Worm (Caenorhabditis elegans) whole organism, young adult: Measurements from ENCODE around the gene trap-4.

ENCODE experiments used
- F10E7.11 ChIP-seq: sonication (generic microtip); optimal IDR thresholded peaks from 2 replicates; lab custom pipeline; 2017; ENCODE audit warnings: mild to moderate bottlenecking, missing genetic modification characterization, moderate library complexity, missing compliant biosample characterization
- F37B4.10 ChIP-seq: fragments of 200-800 bp; sonication (Bioruptor generic); IDR thresholded peaks from 2 replicates; pipeline ENCODE4 v1.3.6; 2022; ENCODE audit warnings: missing genetic modification characterization, missing compliant biosample characterization
- F49E8.2 ChIP-seq: sonication (generic microtip); optimal IDR thresholded peaks from 3 replicates; lab custom pipeline; 2017; ENCODE audit warnings: missing genetic modification characterization, mild to moderate bottlenecking, missing compliant biosample characterization, antibody characterized with exemption, moderate library complexity; ENCODE audit not compliant: insufficient read depth
- F52B5.7 ChIP-seq: sonication (generic microtip); optimal IDR thresholded peaks from 2 replicates; lab custom pipeline; 2016; ENCODE audit warnings: mild to moderate bottlenecking, missing genetic modification characterization, missing compliant biosample characterization
- F57C9.4 ChIP-seq: sonication (generic microtip); optimal IDR thresholded peaks from 2 replicates; lab custom pipeline; 2017; ENCODE audit warnings: mild to moderate bottlenecking, missing genetic modification characterization, missing compliant biosample characterization
- K12H6.12 ChIP-seq: fragments of 200-800 bp; sonication (Bioruptor generic); optimal IDR thresholded peaks from 2 replicates; lab custom pipeline; 2018; ENCODE audit warnings: mild to moderate bottlenecking, missing genetic modification characterization, missing compliant biosample characterization
- Y67H2A.10 ChIP-seq: fragments of 200-800 bp; sonication (Bioruptor generic); conservative IDR thresholded peaks from 2 replicates; pipeline ENCODE4 v1.3.6; 2022; ENCODE audit warnings: missing genetic modification reagents, missing genetic modification characterization, missing compliant biosample characterization
- Y95B8A.8 ChIP-seq: fragments of 200-800 bp; sonication (Bioruptor generic); IDR thresholded peaks from 2 replicates; pipeline ENCODE4 v1.3.6; 2022; ENCODE audit warnings: missing genetic modification reagents, missing genetic modification characterization, missing compliant biosample characterization
- ama-1 ChIP-seq, 3 experiments: fragments of 150-350 bp in 1 of 3; sonication (generic microtip) in 2 of 3; optimal IDR thresholded peaks; 2 replicates each; lab custom pipeline; 2014 to 2018; ENCODE audit warnings: missing biosample characterization in 2 of 3, missing genetic modification characterization in 2 of 3, missing genetic modification reagents in 2 of 3
- athp-1 ChIP-seq: sonication (generic microtip); optimal IDR thresholded peaks from 2 replicates; lab custom pipeline; 2017; ENCODE audit warnings: mild to moderate bottlenecking, missing genetic modification characterization, missing compliant biosample characterization
- attf-5 ChIP-seq: fragments of 200-800 bp; sonication (Bioruptor generic); optimal IDR thresholded peaks from 2 replicates; lab custom pipeline; 2018; ENCODE audit warnings: mild to moderate bottlenecking, missing genetic modification characterization, missing compliant biosample characterization
- cebp-1 ChIP-seq, 2 experiments: fragments of 200-800 bp in 1 of 2; sonication (Bioruptor generic) in 1 of 2; sonication (generic microtip) in 1 of 2; IDR thresholded peaks in 1 of 2; optimal IDR thresholded peaks in 1 of 2; 2 replicates each; pipeline versions ENCODE4 v1.3.6 to Lab custom; 2017 to 2022; ENCODE audit warnings: missing compliant biosample characterization in 2 of 2, missing genetic modification characterization in 2 of 2, mild to moderate bottlenecking in 1 of 2, missing genetic modification reagents in 1 of 2, moderate library complexity in 1 of 2
- ceh-40 ChIP-seq: fragments of 200-800 bp; sonication (Bioruptor generic); IDR thresholded peaks from 2 replicates; pipeline ENCODE4 v1.3.6; 2022; ENCODE audit warnings: missing genetic modification characterization, missing compliant biosample characterization
- ceh-58 ChIP-seq: fragments of 200-800 bp; sonication (Bioruptor generic); IDR thresholded peaks from 2 replicates; pipeline ENCODE4 v1.3.6; 2022; ENCODE audit warnings: missing genetic modification characterization, missing compliant biosample characterization
- dox-1 ChIP-seq: fragments of 200-800 bp; sonication (Bioruptor generic); IDR thresholded peaks from 2 replicates; pipeline ENCODE4 v1.3.6; 2022; ENCODE audit warnings: missing genetic modification reagents, missing genetic modification characterization, missing compliant biosample characterization
- dpff-1 ChIP-seq: sonication (generic microtip); optimal IDR thresholded peaks from 2 replicates; lab custom pipeline; 2017; ENCODE audit warnings: mild to moderate bottlenecking, missing genetic modification characterization, missing compliant biosample characterization
- dpl-1 ChIP-seq: fragments of 150-350 bp; optimal IDR thresholded peaks from 2 replicates; lab custom pipeline; 2014; ENCODE audit warnings: missing biosample characterization, missing genetic modification reagents, missing genetic modification characterization
- hlh-12 ChIP-seq: sonication (generic microtip); optimal IDR thresholded peaks from 2 replicates; lab custom pipeline; 2016; ENCODE audit warnings: missing genetic modification characterization, missing compliant biosample characterization
- lin-35 ChIP-seq, 3 experiments: fragments of 150-350 bp in 2 of 3; sonication (generic microtip) in 1 of 3; optimal IDR thresholded peaks; 2 replicates each; lab custom pipeline; 2014 to 2018; ENCODE audit warnings: missing biosample characterization in 3 of 3, missing genetic modification characterization in 3 of 3, missing genetic modification reagents in 3 of 3
- lir-1 ChIP-seq: fragments of 200-800 bp; sonication (Bioruptor generic); conservative IDR thresholded peaks from 2 replicates; pipeline ENCODE4 v1.3.6; 2022; ENCODE audit warnings: missing genetic modification reagents, missing genetic modification characterization, missing compliant biosample characterization
- lsl-1 ChIP-seq: fragments of 200-800 bp; sonication (Bioruptor generic); optimal IDR thresholded peaks from 2 replicates; lab custom pipeline; 2018; ENCODE audit warnings: mild to moderate bottlenecking, missing genetic modification characterization, moderate library complexity, missing compliant biosample characterization
- madf-3 ChIP-seq: fragments of 200-800 bp; sonication (Bioruptor generic); IDR thresholded peaks from 2 replicates; pipeline ENCODE4 v1.3.6; 2022; ENCODE audit warnings: missing genetic modification reagents, missing genetic modification characterization, missing compliant biosample characterization
- mcd-1 ChIP-seq: fragments of 200-800 bp; sonication (Bioruptor generic); IDR thresholded peaks from 2 replicates; pipeline ENCODE4 v1.3.6; 2022; ENCODE audit warnings: missing genetic modification reagents, missing genetic modification characterization, missing compliant biosample characterization
- mxl-1 ChIP-seq: sonication (generic microtip); optimal IDR thresholded peaks from 2 replicates; lab custom pipeline; 2016; ENCODE audit warnings: missing genetic modification characterization, missing compliant biosample characterization
- nhr-80 ChIP-seq: sonication (generic microtip); optimal IDR thresholded peaks from 2 replicates; lab custom pipeline; 2016; ENCODE audit warnings: missing genetic modification characterization, missing compliant biosample characterization
- pha-4 ChIP-seq: fragments of 150-350 bp; sonication (generic microtip); optimal IDR thresholded peaks from 2 replicates; lab custom pipeline; 2014; ENCODE audit warnings: missing biosample characterization, missing genetic modification reagents, missing genetic modification characterization
- repo-1 ChIP-seq: sonication (generic microtip); optimal IDR thresholded peaks from 2 replicates; lab custom pipeline; 2017; ENCODE audit warnings: mild to moderate bottlenecking, missing genetic modification characterization, missing compliant biosample characterization
- rpc-1 ChIP-seq, 2 experiments: fragments of 150-350 bp in 1 of 2; sonication (generic microtip) in 1 of 2; optimal IDR thresholded peaks; 2 replicates each; lab custom pipeline; 2014 to 2018; ENCODE audit warnings: missing biosample characterization in 1 of 2, missing genetic modification characterization in 1 of 2, missing genetic modification reagents in 1 of 2, missing genotype in 1 of 2
- sea-2 ChIP-seq: fragments of 200-800 bp; sonication (Bioruptor generic); IDR thresholded peaks from 2 replicates; pipeline ENCODE4 v1.3.6; 2022; ENCODE audit warnings: missing genetic modification characterization, missing compliant biosample characterization
- tbp1 ChIP-seq: fragments of 200-800 bp; sonication (Bioruptor generic); optimal IDR thresholded peaks from 2 replicates; lab custom pipeline; 2018; ENCODE audit warnings: mild to moderate bottlenecking, missing genetic modification characterization, missing compliant biosample characterization
- tlf-1 ChIP-seq: fragments of 200-800 bp; sonication (Bioruptor generic); optimal IDR thresholded peaks from 2 replicates; lab custom pipeline; 2018; ENCODE audit warnings: mild to moderate bottlenecking, missing genetic modification characterization, missing compliant biosample characterization
- zfh-2 ChIP-seq: fragments of 200-800 bp; sonication (Bioruptor generic); conservative IDR thresholded peaks from 2 replicates; pipeline ENCODE4 v1.3.6; 2022; ENCODE audit warnings: missing genetic modification reagents, missing genetic modification characterization, missing compliant biosample characterization
- ztf-18 ChIP-seq: sonication (generic microtip); optimal IDR thresholded peaks from 2 replicates; lab custom pipeline; 2016; ENCODE audit warnings: missing genotype, mild to moderate bottlenecking, missing genetic modification characterization, missing compliant biosample characterization

The trap-4 gene

DNA sequence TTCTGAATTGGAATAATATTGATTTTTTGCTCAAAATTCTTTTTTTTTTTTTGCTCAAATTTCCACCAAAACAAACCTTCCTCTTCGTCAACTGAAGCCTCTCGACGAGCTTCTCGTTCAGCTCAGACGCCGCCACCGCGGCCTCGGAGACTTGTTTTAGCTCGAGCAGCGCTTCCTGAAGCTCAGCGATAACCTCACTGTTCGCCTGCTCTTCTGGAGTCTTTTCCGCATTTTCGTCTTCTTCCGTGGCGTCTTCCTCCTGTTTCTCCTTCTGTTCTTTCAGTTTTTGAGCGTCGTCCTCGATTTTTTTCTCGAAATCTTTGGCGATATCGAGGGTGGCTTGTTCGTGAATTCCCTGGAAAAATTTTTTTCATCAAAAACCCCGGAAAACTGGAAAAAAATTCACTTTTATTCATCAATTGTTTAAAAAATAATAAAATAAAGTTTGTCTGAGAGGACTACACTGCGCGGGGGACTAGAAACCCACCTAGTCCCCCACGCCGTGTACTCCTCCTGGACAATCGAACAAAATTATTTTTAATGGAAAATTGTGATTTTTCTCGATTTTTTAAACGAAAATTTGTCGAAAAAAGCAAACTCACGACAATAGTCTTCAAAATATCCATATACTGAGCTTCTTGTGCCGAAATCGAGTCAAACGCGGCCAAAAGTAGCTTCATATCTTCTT lies 25.7 kb downstream of the trap-4 start (continued):
- no peak for TF ChIP-seq Y67H2A.10 (GFP tag; lab: Robert Waterston, UW)
- peak; percentile 49 for TF ChIP-seq lsl-1 (GFP tag; lab: Kevin White, UChicago)
- TF ChIP-seq ztf-18 (tag; lab: Kevin White, UChicago): peak; percentile 0
- TF ChIP-seq hlh-12 (tag; lab: Kevin White, UChicago): no peak
- no peak for TF ChIP-seq F37B4.10 (GFP tag; lab: Robert Waterston, UW)
- no peak for TF ChIP-seq tlf-1
- TF ChIP-seq F57C9.4 (tag; lab: Kevin White, UChicago): peak; percentile 59
- TF ChIP-seq dpl-1 (GFP tag; lab: Kevin White, UChicago): peak; percentile 31

DNA sequence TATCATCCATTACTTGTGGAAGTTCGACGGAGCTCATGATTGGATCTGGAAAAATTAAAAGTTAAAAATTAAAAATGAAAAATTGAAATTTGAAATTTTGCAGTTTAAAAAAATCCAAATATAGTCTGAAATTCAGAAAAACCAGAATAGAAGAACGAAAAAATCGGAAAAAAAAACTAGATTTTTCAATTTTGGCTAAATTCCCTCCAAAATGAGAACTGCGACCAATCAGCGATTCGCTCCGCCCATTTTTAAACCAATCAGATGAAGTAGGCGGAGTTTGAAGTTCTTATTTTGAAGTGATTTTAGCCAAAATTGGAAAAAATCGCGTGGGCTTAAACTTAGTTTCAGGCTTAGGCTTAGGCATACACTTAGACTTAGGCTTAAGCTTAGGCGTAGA lies 26.4 kb downstream of the trap-4 start, which contains the start of gene Y56A3A.7:
Gene Y56A3A.7 (minus strand): TSS at position 47 of the 400 bp plus-strand sequence.
- no peak for TF ChIP-seq mcd-1 (GFP tag; lab: Robert Waterston, UW)
- no peak for TF ChIP-seq mxl-1 (tag; lab: Kevin White, UChicago)
- TF ChIP-seq rpc-1 (optimal IDR thresholded peaks at IDR 0.05; lab: Kevin White, UChicago): no peak
- no peak for TF ChIP-seq rpc-1 (tag; optimal IDR thresholded peaks at IDR 0.05; lab: Kevin White, UChicago)
- TF ChIP-seq madf-3: no peak
- TF ChIP-seq F10E7.11: no peak
- no peak for TF ChIP-seq ceh-40 (GFP tag; lab: Robert Waterston, UW)
- TF ChIP-seq ceh-58 (GFP tag; lab: Robert Waterston, UW): no peak
- TF ChIP-seq tbp1 (GFP tag; lab: Kevin White, UChicago): no peak
- no peak for TF ChIP-seq F57C9.4 (tag; lab: Kevin White, UChicago)
- no peak for TF ChIP-seq ama-1 (optimal IDR thresholded peaks at IDR 0.05; lab: Kevin White, UChicago)
- no peak for TF ChIP-seq ama-1 (GFP tag; optimal IDR thresholded peaks at IDR 0.05; lab: Kevin White, UChicago)
- no peak for TF ChIP-seq dpff-1
- no peak for TF ChIP-seq K12H6.12 (tag; lab: Kevin White, UChicago)
- TF ChIP-seq dox-1 (GFP tag; lab: Robert Waterston, UW): no peak
- TF ChIP-seq athp-1 (tag; lab: Kevin White, UChicago): no peak

DNA sequence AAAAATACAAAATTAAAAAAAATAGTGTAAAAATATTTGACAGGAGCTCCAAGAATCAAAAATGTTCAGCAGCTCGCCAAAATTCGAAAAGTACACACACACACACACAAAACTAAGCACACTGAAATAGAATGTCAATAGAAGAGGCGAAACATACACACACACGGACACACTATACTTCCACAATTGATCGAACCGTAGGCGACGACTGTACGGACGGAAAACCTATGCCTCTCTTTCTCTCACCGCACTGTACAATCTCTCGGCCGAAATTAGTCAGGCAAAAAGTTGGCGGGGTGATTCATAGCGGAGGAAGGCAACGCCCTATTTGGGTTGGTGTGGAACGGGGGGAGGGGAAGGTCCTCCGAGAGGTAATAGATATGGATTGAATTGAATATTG lies 27.0 kb downstream of the trap-4 start:
- TF ChIP-seq attf-5 (GFP tag; lab: Kevin White, UChicago) (peak; percentile 50), F52B5.7 (tag; lab: Kevin White, UChicago) (no peak), zfh-2 (GFP tag; lab: Robert Waterston, UW) (0 out of 2 replicates have a peak, but pooled peaks have one; percentile 22), repo-1 (tag; lab: Kevin White, UChicago) (no peak), cebp-1 (GFP tag; IDR thresholded peaks at IDR 0.05; lab: Robert Waterston, UW) (no peak), cebp-1 (tag; optimal IDR thresholded peaks at IDR 0.05; lab: Kevin White, UChicago) (peak; percentile 24), nhr-80 (tag; lab: Kevin White, UChicago) (peak; percentile 86), dox-1 (GFP tag; lab: Robert Waterston, UW) (peak; percentile 53; the same call in 1 of the 2 replicates)
- TF ChIP-seq, all 124 proteins: peak for 5

DNA sequence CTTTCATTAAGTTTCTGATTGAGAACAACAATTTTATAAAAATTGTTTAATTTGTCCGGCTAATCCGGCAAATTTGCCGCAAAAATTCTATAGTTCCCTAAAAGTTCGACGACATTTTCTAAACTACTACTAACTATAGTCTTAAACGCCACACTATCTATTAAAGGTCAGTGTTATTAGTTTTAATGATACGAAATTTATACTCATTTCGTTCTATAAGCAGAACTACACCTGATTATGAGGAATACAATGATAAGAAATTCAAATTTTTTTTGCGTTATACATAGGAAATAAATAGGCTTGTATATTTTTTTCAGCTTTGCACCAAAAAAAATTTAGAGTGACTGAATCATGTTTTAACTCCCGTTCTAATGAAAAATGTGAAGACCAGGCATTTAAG lies 27.9 kb downstream of the trap-4 start:
- TF ChIP-seq F49E8.2 (tag; lab: Kevin White, UChicago) (no peak), lin-35 (GFP tag; optimal IDR thresholded peaks at IDR 0.05; lab: Kevin White, UChicago) (no peak), pha-4 (tag; lab: Kevin White, UChicago) (no peak), Y95B8A.8 (GFP tag; lab: Robert Waterston, UW) (no peak), sea-2 (GFP tag; lab: Robert Waterston, UW) (no peak), ceh-58 (GFP tag; lab: Robert Waterston, UW) (no peak), lir-1 (GFP tag; lab: Robert Waterston, UW) (no peak)
